Fruit fly (Drosophila melanogaster): Measurements from ENCODE around the gene Prx6a.

- TF ChIP-seq CG3919 (GFP tag; optimal IDR thresholded peaks at IDR 0.05) (peak; percentile 72), Hr38 (GFP tag; optimal IDR thresholded peaks at IDR 0.05) (no peak), CG8319 (GFP tag; optimal IDR thresholded peaks at IDR 0.05) (peak; percentile 64), fkh (GFP tag; optimal IDR thresholded peaks at IDR 0.05) (peak; percentile 21), CG6163 (GFP tag; IDR thresholded peaks at IDR 0.05) (peak; percentile 99), cyc (GFP tag; optimal IDR thresholded peaks at IDR 0.05) (peak; percentile 1), OdsH (GFP tag; optimal IDR thresholded peaks at IDR 0.05) (peak; percentile 78), CG6276 (GFP tag; optimal IDR thresholded peaks at IDR 0.05) (peak; percentile 98), Sox15 (GFP tag; optimal IDR thresholded peaks at IDR 0.05) (no peak)
Observed at dm6 chr2L:2924266-2924801, 46.3 kb upstream of the Prx6a start.
